Worm (Caenorhabditis elegans) whole organism, L2 larva: ENCODE data around the gene nspc-5.
A peak's percentile ranks its signal among the peaks of the same experiment; 100 is the strongest.

Source experiments
- R02D3.7 ChIP-seq: fragments of 150-350 bp; optimal IDR thresholded peaks from 2 replicates; lab custom pipeline; 2014; ENCODE audit warnings: missing biosample characterization, missing genetic modification characterization
- aly-2 ChIP-seq: fragments of 150-350 bp; optimal IDR thresholded peaks from 2 replicates; lab custom pipeline; 2014; ENCODE audit warnings: missing biosample characterization, missing genetic modification characterization
- blmp-1 ChIP-seq: sonication (generic microtip); optimal IDR thresholded peaks from 2 replicates; lab custom pipeline; 2017; ENCODE audit warnings: missing genetic modification characterization, mild to moderate bottlenecking, missing compliant biosample characterization, antibody characterized with exemption, moderate library complexity; ENCODE audit not compliant: insufficient read depth
- ceh-82 ChIP-seq: fragments of 150-350 bp; optimal IDR thresholded peaks from 2 replicates; lab custom pipeline; 2014; ENCODE audit warnings: missing biosample characterization, missing genetic modification characterization
- crh-2 ChIP-seq: sonication (generic microtip); optimal IDR thresholded peaks from 2 replicates; lab custom pipeline; 2017; ENCODE audit warnings: missing biosample characterization, missing genetic modification characterization
- egl-27 ChIP-seq: sonication (generic microtip); optimal IDR thresholded peaks from 3 replicates; lab custom pipeline; 2017; ENCODE audit warnings: missing biosample characterization, missing genetic modification reagents, missing genetic modification characterization
- elt-1 ChIP-seq: fragments of 150-350 bp; optimal IDR thresholded peaks from 2 replicates; lab custom pipeline; 2014; ENCODE audit warnings: missing biosample characterization, missing genetic modification characterization
- fos-1 ChIP-seq: fragments of 150-350 bp; optimal IDR thresholded peaks from 2 replicates; lab custom pipeline; 2014; ENCODE audit warnings: missing biosample characterization, missing genetic modification characterization
- gmeb-1 ChIP-seq: fragments of 150-350 bp; optimal IDR thresholded peaks from 2 replicates; lab custom pipeline; 2014; ENCODE audit warnings: missing biosample characterization, missing genetic modification characterization
- lsy-2 ChIP-seq, 2 experiments: fragments of 150-350 bp in 1 of 2; sonication (generic microtip) in 1 of 2; optimal IDR thresholded peaks; 2 replicates each; lab custom pipeline; 2014 to 2017; ENCODE audit warnings: missing biosample characterization in 2 of 2, missing genetic modification characterization in 2 of 2
- mdl-1 ChIP-seq, 2 experiments: fragments of 150-350 bp in 1 of 2; sonication (generic microtip) in 1 of 2; optimal IDR thresholded peaks; 2 replicates each; lab custom pipeline; 2017; ENCODE audit warnings: missing biosample characterization in 2 of 2, missing genetic modification characterization in 2 of 2
- nhr-237 ChIP-seq: fragments of 150-350 bp; optimal IDR thresholded peaks from 2 replicates; lab custom pipeline; 2014; ENCODE audit warnings: missing biosample characterization, missing genetic modification characterization
- nhr-25 ChIP-seq: fragments of 150-350 bp; sonication (generic microtip); optimal IDR thresholded peaks from 3 replicates; lab custom pipeline; 2014; ENCODE audit warnings: missing biosample characterization, missing genetic modification characterization
- nhr-77 ChIP-seq: fragments of 150-350 bp; optimal IDR thresholded peaks from 2 replicates; lab custom pipeline; 2014; ENCODE audit warnings: missing biosample characterization, missing genetic modification characterization
- sem-4 ChIP-seq: fragments of 150-350 bp; optimal IDR thresholded peaks from 2 replicates; lab custom pipeline; 2014; ENCODE audit warnings: missing biosample characterization, missing genetic modification reagents, missing genetic modification characterization
- sma-9 ChIP-seq, 2 experiments: fragments of 150-350 bp in 1 of 2; sonication (generic microtip) in 1 of 2; optimal IDR thresholded peaks; 2 replicates each; lab custom pipeline; 2014 to 2016; ENCODE audit warnings: missing genetic modification characterization in 2 of 2, mild to moderate bottlenecking in 1 of 2, missing biosample characterization in 1 of 2, missing compliant biosample characterization in 1 of 2, missing genetic modification reagents in 1 of 2, moderate library complexity in 1 of 2
- ztf-1 ChIP-seq: fragments of 200-800 bp; sonication (Bioruptor generic); conservative IDR thresholded peaks from 2 replicates; pipeline ENCODE4 v1.3.6; 2022; ENCODE audit warnings: missing genetic modification characterization, missing compliant biosample characterization

Gene nspc-5

DNA sequence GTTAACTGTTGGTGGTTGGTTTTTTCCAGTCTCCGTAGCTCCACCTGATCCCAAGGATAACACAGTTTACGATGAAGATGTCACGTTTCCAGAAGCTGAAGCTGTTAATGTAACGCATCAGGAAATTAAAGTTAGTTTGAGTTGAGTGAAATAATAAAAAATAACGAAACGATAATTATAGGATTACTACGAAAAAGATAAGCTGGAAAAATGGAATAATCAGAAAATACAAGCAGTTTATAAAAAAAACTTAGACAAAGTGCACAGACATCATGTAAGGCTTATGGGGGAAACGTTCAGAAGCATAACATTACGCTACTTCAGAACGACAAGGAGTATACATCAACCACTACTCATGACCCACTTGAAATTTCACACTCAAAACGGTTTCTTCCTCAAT lies 42.9 kb downstream of the nspc-5 start, which contains the start of gene F18E9.8:
Gene F18E9.8 (minus strand): TSS at position 101 of the 400 bp plus-strand sequence.
- TF ChIP-seq nhr-237 (tag; lab: Kevin White, UChicago) (no peak), ceh-82 (tag; lab: Kevin White, UChicago) (no peak), aly-2 (no peak), lsy-2 (tag; optimal IDR thresholded peaks at IDR 0.05; lab: Kevin White, UChicago) (no peak)

DNA sequence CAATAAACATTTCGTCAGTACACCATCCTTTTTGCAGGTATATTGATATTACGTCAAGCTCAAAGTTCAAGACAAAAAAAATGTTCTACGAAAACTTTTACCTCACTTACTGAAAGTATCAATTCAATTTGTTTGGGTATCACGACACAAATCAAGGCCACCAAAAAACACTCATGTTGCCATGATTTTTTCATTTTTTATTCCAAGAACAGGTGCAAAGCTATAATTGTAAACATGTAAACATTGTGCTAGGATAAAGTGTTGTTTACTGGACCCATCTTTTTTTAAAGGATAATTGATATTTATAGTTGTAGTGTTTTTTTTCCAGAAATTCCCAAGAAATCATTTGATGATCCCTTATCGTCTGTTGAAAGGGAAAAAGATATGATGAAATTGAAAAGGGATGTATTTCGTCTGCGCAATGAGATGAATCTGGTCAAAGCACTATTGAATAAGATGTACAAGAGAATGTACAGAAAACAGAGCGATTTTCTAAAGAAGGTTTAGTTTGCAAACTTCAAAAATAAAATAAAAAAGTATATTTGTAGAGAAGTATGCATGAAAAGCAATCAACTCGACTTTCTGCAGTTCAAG lies 44.3 kb downstream of the nspc-5 start:
- no peak for TF ChIP-seq ztf-1 (GFP tag; lab: Robert Waterston, UW)
- peak; percentile 65 for TF ChIP-seq blmp-1 (tag; lab: Kevin White, UChicago)
- TF ChIP-seq nhr-77 (tag; lab: Kevin White, UChicago): no peak
- TF ChIP-seq gmeb-1 (tag; lab: Kevin White, UChicago): no peak

ce11 chrX:8584825-8585384 lies 46.4 kb downstream of the nspc-5 start:
- no peak for TF ChIP-seq egl-27 (tag; lab: Kevin White, UChicago)
- no peak for TF ChIP-seq mdl-1 (tag; optimal IDR thresholded peaks at IDR 0.05; lab: Kevin White, UChicago)
- no peak for TF ChIP-seq gmeb-1 (tag; lab: Kevin White, UChicago)
- TF ChIP-seq sem-4 (tag; lab: Kevin White, UChicago): no peak
- TF ChIP-seq sma-9 (GFP tag; optimal IDR thresholded peaks at IDR 0.05; lab: Kevin White, UChicago): peak; percentile 19
- TF ChIP-seq sma-9 (tag; optimal IDR thresholded peaks at IDR 0.05; lab: Kevin White, UChicago): no peak
- no peak for TF ChIP-seq elt-1 (tag; lab: Kevin White, UChicago)
- TF ChIP-seq crh-2 (tag; lab: Kevin White, UChicago): peak; percentile 17
- TF ChIP-seq blmp-1 (tag; lab: Kevin White, UChicago): peak; percentile 49
- no peak for TF ChIP-seq fos-1
- TF ChIP-seq nhr-25 (tag; lab: Kevin White, UChicago): peak; percentile 66

- TF ChIP-seq R02D3.7: no peak
- peak; percentile 51 for TF ChIP-seq nhr-25 (tag; lab: Kevin White, UChicago)
Measured at ce11 chrX:8585837-8586236, 47.3 kb downstream of the nspc-5 start, which contains the start of gene F18E9.3. F18E9.3 (plus strand) TSS chrX:8586147.
